Fruit fly (Drosophila melanogaster) whole organism, embryonic: ENCODE data around the gene CG2931.
A peak's percentile ranks its signal among the peaks of the same experiment; 100 is the strongest.

Experiments used
- Awh ChIP-seq: fragments of 200-800 bp; sonication (Bioruptor generic); IDR thresholded peaks from 2 replicates; pipeline ENCODE4, ENCODE4 v1.3.6; 2022; ENCODE audit warnings: missing biosample characterization, missing genetic modification characterization
- B-H2 ChIP-seq: fragments of 200-800 bp; sonication (Bioruptor generic); optimal IDR thresholded peaks from 2 replicates; lab custom pipeline; 2018; ENCODE audit warnings: missing biosample characterization, mild to moderate bottlenecking, missing genetic modification characterization
- CG1024 ChIP-seq: fragments of 200-800 bp; sonication (Bioruptor generic); IDR thresholded peaks from 2 replicates; pipeline ENCODE4 v1.3.6; 2022; ENCODE audit warnings: missing biosample characterization, missing genetic modification characterization
- CG10321 ChIP-seq: fragments of 200-800 bp; sonication (Bioruptor generic); IDR thresholded peaks from 2 replicates; pipeline ENCODE4 v1.3.6; 2022; ENCODE audit warnings: missing biosample characterization, missing genetic modification characterization
- CG10431 ChIP-seq: fragments of 200-800 bp; sonication (Bioruptor generic); optimal IDR thresholded peaks from 3 replicates; lab custom pipeline; 2018; ENCODE audit warnings: missing biosample characterization, mild to moderate bottlenecking, missing genetic modification characterization
- CG11093 ChIP-seq: fragments of 200-800 bp; sonication (Bioruptor generic); IDR thresholded peaks from 3 replicates; pipeline ENCODE4 v1.3.6; 2022; ENCODE audit warnings: missing biosample characterization, missing genetic modification characterization
- CG11696 ChIP-seq: fragments of 200-800 bp; sonication (Bioruptor generic); IDR thresholded peaks from 2 replicates; pipeline ENCODE4 v1.3.6; 2022; ENCODE audit warnings: missing biosample characterization, missing genetic modification characterization
- CG11723 ChIP-seq: fragments of 200-800 bp; sonication (Bioruptor generic); optimal IDR thresholded peaks from 2 replicates; lab custom pipeline; 2017; ENCODE audit warnings: missing biosample characterization, mild to moderate bottlenecking, missing genetic modification characterization
- CG12744 ChIP-seq: fragments of 200-800 bp; sonication (Bioruptor generic); optimal IDR thresholded peaks from 2 replicates; lab custom pipeline; 2016; ENCODE audit warnings: missing biosample characterization, missing genetic modification characterization
- CG13775 ChIP-seq: fragments of 200-800 bp; sonication (Bioruptor generic); optimal IDR thresholded peaks from 3 replicates; lab custom pipeline; 2017; ENCODE audit warnings: missing biosample characterization, mild to moderate bottlenecking, missing genetic modification characterization
- CG14667 ChIP-seq: fragments of 200-800 bp; sonication (Bioruptor generic); IDR thresholded peaks from 2 replicates; pipeline ENCODE4 v1.3.6; 2022; ENCODE audit warnings: missing biosample characterization, missing genetic modification characterization
- CG15269 ChIP-seq: fragments of 200-800 bp; sonication (Bioruptor generic); optimal IDR thresholded peaks from 2 replicates; lab custom pipeline; 2018; ENCODE audit warnings: missing biosample characterization, mild to moderate bottlenecking, missing genetic modification characterization, moderate library complexity
- CG31441 ChIP-seq: fragments of 200-800 bp; sonication (Bioruptor generic); IDR thresholded peaks from 2 replicates; pipeline ENCODE4 v1.3.6; 2022; ENCODE audit warnings: missing biosample characterization, missing genetic modification characterization
- CG32772 ChIP-seq: fragments of 200-800 bp; sonication (Bioruptor generic); IDR thresholded peaks from 2 replicates; pipeline ENCODE4 v1.3.6; 2022; ENCODE audit warnings: missing biosample characterization, missing genetic modification characterization
- CG3281 ChIP-seq: fragments of 200-800 bp; sonication (Bioruptor generic); optimal IDR thresholded peaks from 3 replicates; lab custom pipeline; 2017; ENCODE audit warnings: missing biosample characterization, mild to moderate bottlenecking, missing genetic modification characterization
- CG7372 ChIP-seq: fragments of 200-800 bp; sonication (Bioruptor generic); IDR thresholded peaks from 2 replicates; pipeline ENCODE4 v1.3.6; 2022; ENCODE audit warnings: missing biosample characterization, missing genetic modification characterization
- CG8290 ChIP-seq, 3 experiments: fragments of 200-800 bp; sonication (Bioruptor generic); optimal IDR thresholded peaks; 2 replicates each; lab custom pipeline; 2016 to 2019; ENCODE audit warnings: missing biosample characterization in 3 of 3, missing genetic modification characterization in 3 of 3, mild to moderate bottlenecking in 2 of 3, moderate library complexity in 1 of 3
- CG9437 ChIP-seq: fragments of 200-800 bp; sonication (Bioruptor generic); optimal IDR thresholded peaks from 2 replicates; lab custom pipeline; 2018; ENCODE audit warnings: missing biosample characterization, mild to moderate bottlenecking, missing genetic modification characterization
- CoRest ChIP-seq: fragments of 200-800 bp; sonication (Bioruptor generic); optimal IDR thresholded peaks from 3 replicates; lab custom pipeline; 2018; ENCODE audit warnings: missing biosample characterization, mild to moderate bottlenecking, missing genetic modification characterization, moderate library complexity
- H2.0 ChIP-seq: fragments of 200-800 bp; sonication (Bioruptor generic); IDR thresholded peaks from 2 replicates; pipeline ENCODE4 v1.3.6; 2022; ENCODE audit warnings: missing biosample characterization, missing genetic modification characterization
- HLH4C ChIP-seq: fragments of 200-800 bp; sonication (Bioruptor generic); IDR thresholded peaks from 3 replicates; pipeline ENCODE4 v1.3.6; 2022; ENCODE audit warnings: missing biosample characterization, missing genetic modification characterization; ENCODE audit not compliant: partially characterized antibody
- Hmx ChIP-seq: fragments of 200-800 bp; sonication (Bioruptor generic); optimal IDR thresholded peaks from 2 replicates; lab custom pipeline; 2016; ENCODE audit warnings: missing biosample characterization, missing genetic modification characterization
- Jarid2 ChIP-seq: fragments of 200-800 bp; sonication (Bioruptor generic); optimal IDR thresholded peaks from 3 replicates; lab custom pipeline; 2017; ENCODE audit warnings: mild to moderate bottlenecking, missing biosample characterization, missing genetic modification reagents, missing genetic modification characterization
- MESR4 ChIP-seq: fragments of 200-800 bp; sonication (Bioruptor generic); optimal IDR thresholded peaks from 2 replicates; lab custom pipeline; 2018; ENCODE audit warnings: missing biosample characterization, mild to moderate bottlenecking, missing genetic modification characterization, moderate library complexity
- Oaz ChIP-seq: fragments of 200-800 bp; sonication (Bioruptor generic); IDR thresholded peaks from 2 replicates; pipeline ENCODE4 v1.3.6; 2022; ENCODE audit warnings: missing biosample characterization, missing genetic modification characterization
- Pdp1 ChIP-seq, 2 experiments: fragments of 200-800 bp; sonication (Bioruptor generic); optimal IDR thresholded peaks; 3 replicates each; lab custom pipeline; 2016; ENCODE audit warnings: missing biosample characterization in 2 of 2, missing genetic modification characterization in 2 of 2, mild to moderate bottlenecking in 1 of 2, moderate library complexity in 1 of 2
- Rfx ChIP-seq: fragments of 200-800 bp; sonication (Bioruptor generic); IDR thresholded peaks from 2 replicates; pipeline ENCODE4 v1.3.6; 2022; ENCODE audit warnings: missing biosample characterization, missing genetic modification characterization
- Sry-β ChIP-seq: fragments of 200-800 bp; sonication (Bioruptor generic); optimal IDR thresholded peaks from 2 replicates; lab custom pipeline; 2018; ENCODE audit warnings: missing biosample characterization, mild to moderate bottlenecking, missing genetic modification characterization, moderate library complexity
- bbx ChIP-seq: fragments of 200-800 bp; sonication (Bioruptor generic); IDR thresholded peaks from 2 replicates; pipeline ENCODE4 v1.3.6; 2022; ENCODE audit warnings: missing biosample characterization, missing genetic modification characterization; ENCODE audit not compliant: partially characterized antibody
- bigmax ChIP-seq: fragments of 200-800 bp; sonication (Bioruptor generic); optimal IDR thresholded peaks from 2 replicates; lab custom pipeline; 2018; ENCODE audit warnings: missing biosample characterization, mild to moderate bottlenecking, missing genetic modification characterization
- cad ChIP-seq: fragments of >200 bp; optimal IDR thresholded peaks from 2 replicates; lab custom pipeline; 2017; ENCODE audit warnings: missing biosample characterization, missing genetic modification characterization
- cato ChIP-seq: fragments of 200-800 bp; sonication (Bioruptor generic); optimal IDR thresholded peaks from 2 replicates; lab custom pipeline; 2016; ENCODE audit warnings: missing biosample characterization, missing genetic modification characterization, borderline replicate concordance
- chn ChIP-seq: fragments of 200-800 bp; sonication (Bioruptor generic); optimal IDR thresholded peaks from 2 replicates; lab custom pipeline; 2016; ENCODE audit warnings: missing biosample characterization, missing genetic modification characterization
- croc ChIP-seq: fragments of 200-800 bp; sonication (Bioruptor generic); conservative IDR thresholded peaks from 3 replicates; pipeline ENCODE4 v1.3.6; 2022; ENCODE audit warnings: missing biosample characterization, missing genetic modification characterization
- emc ChIP-seq: fragments of 200-800 bp; sonication (Bioruptor generic); optimal IDR thresholded peaks from 2 replicates; lab custom pipeline; 2016; ENCODE audit warnings: missing biosample characterization, missing genetic modification characterization
- eyg ChIP-seq: fragments of 200-800 bp; sonication (Bioruptor generic); optimal IDR thresholded peaks from 3 replicates; lab custom pipeline; 2016; ENCODE audit warnings: missing biosample characterization, missing genetic modification characterization
- gfzf ChIP-seq: fragments of 200-800 bp; sonication (Bioruptor generic); optimal IDR thresholded peaks from 2 replicates; lab custom pipeline; 2016; ENCODE audit warnings: missing biosample characterization, mild to moderate bottlenecking, missing genetic modification characterization, moderate library complexity
- lola ChIP-seq, 3 experiments: fragments of >200 bp in 2 of 3; fragments of 200-800 bp in 1 of 3; sonication (Bioruptor generic) in 1 of 3; optimal IDR thresholded peaks; 2 replicates each; lab custom pipeline; 2017 to 2019; ENCODE audit warnings: missing biosample characterization in 3 of 3, missing genetic modification characterization in 3 of 3, mild to moderate bottlenecking in 1 of 3, moderate library complexity in 1 of 3
- mirr ChIP-seq: fragments of 200-800 bp; sonication (Bioruptor generic); optimal IDR thresholded peaks from 3 replicates; lab custom pipeline; 2018; ENCODE audit warnings: missing biosample characterization, mild to moderate bottlenecking, missing genetic modification characterization
- mld ChIP-seq: fragments of 200-800 bp; sonication (Bioruptor generic); IDR thresholded peaks from 3 replicates; pipeline ENCODE4 v1.3.6; 2022; ENCODE audit warnings: missing biosample characterization, missing genetic modification characterization; ENCODE audit not compliant: partially characterized antibody
- nerfin-2 ChIP-seq: fragments of 200-800 bp; sonication (Bioruptor generic); IDR thresholded peaks from 2 replicates; pipeline ENCODE4 v1.3.6; 2022; ENCODE audit warnings: missing biosample characterization, missing genetic modification characterization; ENCODE audit not compliant: partially characterized antibody
- nmo ChIP-seq: fragments of 200-800 bp; sonication (Bioruptor generic); optimal IDR thresholded peaks from 2 replicates; lab custom pipeline; 2018; ENCODE audit warnings: missing biosample characterization, mild to moderate bottlenecking, missing genetic modification characterization, moderate library complexity
- onecut ChIP-seq: fragments of 200-800 bp; sonication (Bioruptor generic); IDR thresholded peaks from 2 replicates; pipeline ENCODE4 v1.3.6; 2022; ENCODE audit warnings: missing biosample characterization, missing genetic modification characterization
- phol ChIP-seq: fragments of 200-800 bp; sonication (Bioruptor generic); optimal IDR thresholded peaks from 3 replicates; lab custom pipeline; 2018; ENCODE audit warnings: missing biosample characterization, mild to moderate bottlenecking, missing genetic modification characterization, moderate library complexity
- pum ChIP-seq: fragments of 200-800 bp; sonication (Bioruptor generic); optimal IDR thresholded peaks from 2 replicates; lab custom pipeline; 2016; ENCODE audit warnings: missing biosample characterization, missing genetic modification characterization
- tin ChIP-seq: fragments of 200-800 bp; sonication (Bioruptor generic); optimal IDR thresholded peaks from 3 replicates; lab custom pipeline; 2016; ENCODE audit warnings: missing biosample characterization, missing genetic modification characterization
- tup ChIP-seq: fragments of 200-800 bp; sonication (Bioruptor generic); optimal IDR thresholded peaks from 2 replicates; lab custom pipeline; 2016; ENCODE audit warnings: missing biosample characterization, mild to moderate bottlenecking, missing genetic modification characterization, moderate library complexity
- usp ChIP-seq: fragments of >200 bp; optimal IDR thresholded peaks from 2 replicates; lab custom pipeline; 2017; ENCODE audit warnings: missing biosample characterization, missing genetic modification characterization
- zen2 ChIP-seq: fragments of 200-800 bp; sonication (Bioruptor generic); IDR thresholded peaks from 3 replicates; pipeline ENCODE4 v1.3.6; 2022; ENCODE audit warnings: missing biosample characterization, missing genetic modification characterization; ENCODE audit not compliant: partially characterized antibody

CG2931 gene

DNA sequence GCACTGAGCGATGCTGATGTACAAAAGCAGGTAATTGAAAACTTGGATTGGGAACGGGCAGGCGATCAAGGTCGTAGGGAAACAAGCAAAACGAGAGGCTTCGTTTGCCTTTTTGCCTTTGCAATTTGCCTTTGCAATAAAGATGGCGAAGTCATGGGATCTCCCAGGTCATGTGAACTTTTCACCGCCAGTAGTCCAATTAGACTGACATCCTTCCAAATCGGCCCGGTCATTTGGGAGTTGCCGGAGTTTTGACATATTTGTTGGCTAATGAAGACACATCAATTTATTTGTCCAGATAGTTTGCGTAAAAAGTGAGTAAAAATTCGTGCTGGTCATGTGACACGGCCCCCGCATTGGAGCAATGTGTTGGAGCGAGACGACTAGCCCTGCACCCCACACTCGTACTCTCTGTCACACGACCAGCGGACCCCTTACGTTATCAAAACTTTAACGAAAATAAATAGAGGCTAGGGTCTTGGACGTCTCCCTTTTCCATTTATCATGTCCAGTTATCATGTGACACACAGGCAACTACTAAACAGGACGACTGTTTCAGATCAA lies 23.7 kb upstream of the CG2931 start (continued):
- peak in 1 of 2 experiments; percentile 64 for TF ChIP-seq Pdp1 (GFP tag; optimal IDR thresholded peaks at IDR 0.05; lab: Kevin White, UChicago)
- peak; percentile 13 for TF ChIP-seq bigmax
- no peak for TF ChIP-seq CG11093 (GFP tag; lab: Robert Waterston, UW)
- no peak for TF ChIP-seq CG14667
- no peak for TF ChIP-seq Awh (GFP tag; lab: Robert Waterston, UW)
- TF ChIP-seq nerfin-2 (GFP tag; lab: Robert Waterston, UW) = 0 out of 2 replicates have a peak, but pooled peaks have one; percentile 28
- no peak for TF ChIP-seq CG15269 (tag; lab: Kevin White, UChicago)
- peak; percentile 3 for TF ChIP-seq CG3281 (GFP tag; lab: Kevin White, UChicago)
- TF ChIP-seq gfzf (GFP tag; lab: Kevin White, UChicago) = no peak
- no peak for TF ChIP-seq Hmx (GFP tag; lab: Kevin White, UChicago)
- no peak for TF ChIP-seq CG11696 (GFP tag; lab: Robert Waterston, UW)
- TF ChIP-seq tup (GFP tag; lab: Kevin White, UChicago) = no peak
- no peak for TF ChIP-seq eyg
- peak; percentile 13 for TF ChIP-seq MESR4 (GFP tag; lab: Kevin White, UChicago)
- TF ChIP-seq B-H2 (GFP tag; lab: Kevin White, UChicago) = peak; percentile 28
- TF ChIP-seq Jarid2 (GFP tag; lab: Kevin White, UChicago) = no peak
- peak; percentile 97 for TF ChIP-seq CG9437 (GFP tag; lab: Kevin White, UChicago)
- no peak for TF ChIP-seq CG12744 (GFP tag; lab: Kevin White, UChicago)
- no peak for TF ChIP-seq CG31441 (GFP tag; lab: Robert Waterston, UW)
- TF ChIP-seq Oaz = no peak
- no peak for TF ChIP-seq CG10431 (GFP tag; lab: Kevin White, UChicago)
- no peak for TF ChIP-seq CG1024 (GFP tag; lab: Robert Waterston, UW)
- TF ChIP-seq CG10321 (GFP tag; lab: Robert Waterston, UW) = peak; percentile 96
- no peak for TF ChIP-seq CG7372 (GFP tag; lab: Robert Waterston, UW)
- no peak for TF ChIP-seq CG8290 (GFP tag; optimal IDR thresholded peaks at IDR 0.05; lab: Kevin White, UChicago)
- peak in 1 of 2 experiments; percentile 19 for TF ChIP-seq CG8290 (tag; optimal IDR thresholded peaks at IDR 0.05; lab: Kevin White, UChicago)
- peak; percentile 28 for TF ChIP-seq phol (tag; lab: Kevin White, UChicago)
- TF ChIP-seq zen2 (GFP tag; lab: Robert Waterston, UW) = no peak
- TF ChIP-seq cad (GFP tag; lab: Kevin White, UChicago) = peak; percentile 39
- 0 out of 2 replicates have a peak, but pooled peaks have one; percentile 15 for TF ChIP-seq bbx (GFP tag; lab: Robert Waterston, UW)
- TF ChIP-seq HLH4C (GFP tag; lab: Robert Waterston, UW) = peak; percentile 45; the same call in 1 of the 3 replicates
- no peak for TF ChIP-seq mld
- no peak for TF ChIP-seq emc
- TF ChIP-seq Rfx (GFP tag; lab: Robert Waterston, UW) = no peak
- no peak for TF ChIP-seq CG11723 (GFP tag; lab: Kevin White, UChicago)
- no peak for TF ChIP-seq chn (GFP tag; lab: Kevin White, UChicago)
- no peak for TF ChIP-seq usp (GFP tag; lab: Kevin White, UChicago)
- no peak for TF ChIP-seq pum (GFP tag; lab: Kevin White, UChicago)
- no peak for TF ChIP-seq cato (GFP tag; lab: Kevin White, UChicago)
- TF ChIP-seq lola (GFP tag; optimal IDR thresholded peaks at IDR 0.05; lab: Kevin White, UChicago) = no peak
- TF ChIP-seq CoRest (tag; lab: Kevin White, UChicago) = no peak
- TF ChIP-seq CG32772 (GFP tag; lab: Robert Waterston, UW) = no peak
- no peak for TF ChIP-seq nmo (GFP tag; lab: Kevin White, UChicago)
- no peak for TF ChIP-seq CG13775 (GFP tag; lab: Kevin White, UChicago)
- no peak for TF ChIP-seq croc (GFP tag; lab: Robert Waterston, UW)
- no peak for TF ChIP-seq tin (GFP tag; lab: Kevin White, UChicago)
- peak; percentile 24 for TF ChIP-seq mirr (GFP tag; lab: Kevin White, UChicago)
- no peak for TF ChIP-seq H2.0 (GFP tag; lab: Robert Waterston, UW)
- no peak for TF ChIP-seq Sry-β (GFP tag; lab: Kevin White, UChicago)
- TF ChIP-seq onecut (GFP tag; lab: Robert Waterston, UW) = no peak
